Worm (Caenorhabditis elegans): Measurements from ENCODE around the gene F45E1.5.

Gene F45E1.5

DNA sequence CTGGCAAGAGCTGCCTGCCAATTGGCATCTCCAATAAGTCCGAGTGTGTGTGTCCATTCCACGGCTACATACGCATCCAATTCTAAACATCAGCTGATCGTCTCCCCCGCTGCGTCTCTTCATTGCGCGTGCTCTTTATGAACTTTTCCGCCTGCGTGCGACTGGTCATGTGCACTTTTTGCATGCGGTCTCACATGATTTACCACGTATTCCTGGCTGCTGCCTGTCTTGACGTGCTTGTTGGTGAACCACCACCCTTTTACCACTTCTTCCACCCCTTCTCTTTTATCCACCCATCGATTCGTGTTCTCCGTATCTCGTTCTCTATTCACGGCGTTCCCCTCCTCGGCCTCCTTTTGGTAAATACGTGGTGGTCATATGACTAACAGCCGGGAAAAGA lies 24.9 kb upstream of the F45E1.5 start (continued):
- TF ChIP-seq snpc-4 (GFP tag; optimal IDR thresholded peaks at IDR 0.05): no peak
- TF ChIP-seq snpc-4 (tag; optimal IDR thresholded peaks at IDR 0.05): peak in 1 of 4 experiments; percentile 61
- TF ChIP-seq ceh-91 (GFP tag; IDR thresholded peaks at IDR 0.05): no peak
- peak; percentile 92 for TF ChIP-seq K11D2.4 (GFP tag; IDR thresholded peaks at IDR 0.05)
- TF ChIP-seq sea-2 (GFP tag; IDR thresholded peaks at IDR 0.05): peak; percentile 41; the same call in 1 of the 2 replicates
- peak; percentile 89 for TF ChIP-seq atf-7 (tag; optimal IDR thresholded peaks at IDR 0.05)
- TF ChIP-seq ztf-6 (GFP tag; IDR thresholded peaks at IDR 0.05): peak; percentile 51; the same call in 1 of the 2 replicates
- TF ChIP-seq mxl-1 (tag; optimal IDR thresholded peaks at IDR 0.05): no peak
- peak; percentile 34 for TF ChIP-seq ZK185.1 (tag; optimal IDR thresholded peaks at IDR 0.05; ENCODE audit: poor library complexity, severe bottlenecking)
- TF ChIP-seq fkh-3 (tag; optimal IDR thresholded peaks at IDR 0.05): no peak
- TF ChIP-seq chd-7 (tag; optimal IDR thresholded peaks at IDR 0.05): peak; percentile 91
- TF ChIP-seq tbp1 (GFP tag; optimal IDR thresholded peaks at IDR 0.05): peak; percentile 53
- TF ChIP-seq B0336.3 (GFP tag; IDR thresholded peaks at IDR 0.05): peak; percentile 80; the same call in 1 of the 2 replicates
- peak; percentile 72; the same call in 1 of the 2 replicates for TF ChIP-seq egl-18 (GFP tag; IDR thresholded peaks at IDR 0.05)
- peak; percentile 84 for TF ChIP-seq egl-44 (GFP tag; IDR thresholded peaks at IDR 0.05)
- peak; percentile 97 for TF ChIP-seq zfh-2 (GFP tag; conservative IDR thresholded peaks at IDR 0.05)
- TF ChIP-seq Y56A3A.18 (GFP tag; IDR thresholded peaks at IDR 0.05): 0 out of 2 replicates have a peak, but pooled peaks have one; percentile 48
- TF ChIP-seq egrh-3 (GFP tag; IDR thresholded peaks at IDR 0.05): 0 out of 2 replicates have a peak, but pooled peaks have one; percentile 37
- TF ChIP-seq nhr-90 (tag; optimal IDR thresholded peaks at IDR 0.05): peak; percentile 48
- TF ChIP-seq ets-4 (GFP tag; optimal IDR thresholded peaks at IDR 0.05): peak; percentile 56
- TF ChIP-seq lin-26 (GFP tag; IDR thresholded peaks at IDR 0.05): peak; percentile 72; the same call in 1 of the 2 replicates
- TF ChIP-seq sptf-2 (GFP tag; optimal IDR thresholded peaks at IDR 0.05): no peak

DNA sequence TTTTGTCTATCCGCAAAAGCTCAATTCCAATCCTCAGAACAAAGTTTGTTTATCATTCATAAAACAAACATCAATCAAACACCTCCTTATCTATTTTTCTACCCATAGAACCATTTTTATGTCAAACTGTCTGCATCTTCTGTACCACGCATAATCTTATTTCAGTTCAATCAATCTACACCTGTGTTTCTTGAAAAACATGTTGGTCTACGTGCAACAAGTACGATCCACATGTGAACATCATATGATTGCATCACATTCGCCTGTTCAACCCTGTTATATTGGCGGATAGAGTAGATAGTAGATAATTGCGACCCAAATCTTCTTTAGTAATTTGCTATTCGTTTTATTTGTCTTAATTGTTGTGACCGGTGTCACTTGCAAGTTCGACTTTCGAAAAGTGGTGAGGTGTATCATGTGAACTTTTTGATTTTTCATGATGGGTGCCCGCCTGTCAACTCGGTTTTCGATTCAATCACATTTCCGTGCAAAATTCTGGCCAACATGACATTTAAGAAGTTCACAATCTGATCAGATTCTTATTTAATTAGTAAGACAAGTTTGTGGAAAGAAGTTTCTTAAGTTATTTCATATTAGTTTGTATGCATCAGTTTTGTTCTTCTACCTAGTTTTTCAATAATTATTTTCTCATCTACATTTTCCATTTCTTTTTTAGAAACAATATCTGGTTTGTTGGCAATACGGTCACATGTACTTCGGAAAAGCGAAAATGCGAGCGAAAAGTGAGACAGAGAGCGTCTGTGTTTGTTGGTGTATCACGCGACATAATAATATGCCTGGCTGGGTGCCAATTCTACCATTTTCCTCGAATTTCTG lies 24.1 kb upstream of the F45E1.5 start:
- TF ChIP-seq nhr-80 (tag; optimal IDR thresholded peaks at IDR 0.05): peak; percentile 10
- no peak for TF ChIP-seq Y53G8AR.9 (GFP tag; conservative IDR thresholded peaks at IDR 0.05)
- TF ChIP-seq mxl-1 (tag; optimal IDR thresholded peaks at IDR 0.05): no peak
- TF ChIP-seq ama-1 (optimal IDR thresholded peaks at IDR 0.05): peak; percentile 57
- no peak for TF ChIP-seq ama-1 (GFP tag; optimal IDR thresholded peaks at IDR 0.05)
- no peak for TF ChIP-seq F39B2.1 (GFP tag; IDR thresholded peaks at IDR 0.05)
- peak; percentile 41; the same call in 1 of the 2 replicates for TF ChIP-seq C06A6.2 (GFP tag; conservative IDR thresholded peaks at IDR 0.05)
- no peak for TF ChIP-seq nhr-90 (tag; optimal IDR thresholded peaks at IDR 0.05)
- TF ChIP-seq Y56A3A.18 (GFP tag; IDR thresholded peaks at IDR 0.05): no peak
- no peak for TF ChIP-seq C17E4.6 (GFP tag; IDR thresholded peaks at IDR 0.05)
- TF ChIP-seq atf-7 (tag; optimal IDR thresholded peaks at IDR 0.05): peak; percentile 25
- peak; percentile 6 for TF ChIP-seq ztf-22 (GFP tag; optimal IDR thresholded peaks at IDR 0.05)
- TF ChIP-seq ets-4 (GFP tag; optimal IDR thresholded peaks at IDR 0.05): peak; percentile 1
- TF ChIP-seq ztf-26 (tag; optimal IDR thresholded peaks at IDR 0.05): peak; percentile 9
- TF ChIP-seq ceh-91 (GFP tag; IDR thresholded peaks at IDR 0.05): no peak
- peak; percentile 59; the same call in 1 of the 2 replicates for TF ChIP-seq lin-26 (GFP tag; IDR thresholded peaks at IDR 0.05)
- TF ChIP-seq B0035.1 (tag; optimal IDR thresholded peaks at IDR 0.05): no peak
- TF ChIP-seq chd-7 (tag; optimal IDR thresholded peaks at IDR 0.05): peak; percentile 12
- peak; percentile 41; the same call in 1 of the 2 replicates for TF ChIP-seq nfyb-1 (GFP tag; IDR thresholded peaks at IDR 0.05)
- TF ChIP-seq let-607 (tag; optimal IDR thresholded peaks at IDR 0.05): peak; percentile 16 to 45
- no peak for TF ChIP-seq pha-4 (tag; optimal IDR thresholded peaks at IDR 0.05)
- TF ChIP-seq unc-62 (GFP tag; optimal IDR thresholded peaks at IDR 0.05): peak; percentile 9
